Fruit fly (Drosophila melanogaster): ENCODE data around the gene Spg7.

DNA sequence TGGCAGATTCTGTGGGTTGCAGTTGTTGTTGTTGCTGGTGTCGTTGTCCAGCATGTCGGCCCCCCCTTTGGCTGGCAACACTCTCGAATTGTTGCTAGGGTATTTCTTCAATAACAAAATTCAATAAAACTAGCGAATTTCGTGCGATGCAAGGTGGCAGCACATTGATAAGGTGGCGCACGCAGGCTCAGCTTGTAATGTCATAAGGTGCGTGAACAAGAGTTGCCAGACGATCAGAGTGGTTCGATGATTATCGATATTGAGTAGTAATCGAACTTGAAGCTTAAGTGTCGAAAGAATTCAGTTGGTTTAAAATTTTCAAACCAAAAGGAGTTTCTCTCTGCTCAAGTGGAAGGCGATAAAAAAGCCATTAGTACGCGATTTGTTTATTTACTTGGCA, 22.1 kb upstream of the Spg7 start, which contains the start of gene CG2701:
- TF ChIP-seq CG11398 (GFP tag; optimal IDR thresholded peaks at IDR 0.05) (no peak), CHES-1-like (GFP tag; optimal IDR thresholded peaks at IDR 0.05) (peak; percentile 33)

Measured in whole organism, embryonic.